Worm (Caenorhabditis elegans): ENCODE data around the gene abts-2.

abts-2 gene

ce11 chrX:11598839-11599238 lies 13.4 kb downstream of the abts-2 start:
- TF ChIP-seq W03F9.2 (tag; optimal IDR thresholded peaks at IDR 0.05): no peak
- TF ChIP-seq dao-5 (tag; optimal IDR thresholded peaks at IDR 0.05): no peak
- no peak for TF ChIP-seq him-1 (tag; optimal IDR thresholded peaks at IDR 0.05)

- TF ChIP-seq W03F9.2 (tag; optimal IDR thresholded peaks at IDR 0.05): no peak
- TF ChIP-seq dao-5 (tag; optimal IDR thresholded peaks at IDR 0.05): no peak
- TF ChIP-seq him-1 (tag; optimal IDR thresholded peaks at IDR 0.05): no peak
Measured at ce11 chrX:11600488-11601106, 15.1 kb downstream of the abts-2 start.

ce11 chrX:11603234-11604108 lies 18.0 kb downstream of the abts-2 start:
- TF ChIP-seq dao-5 (tag; optimal IDR thresholded peaks at IDR 0.05) (no peak), him-1 (tag; optimal IDR thresholded peaks at IDR 0.05) (peak; percentile 7)

- no peak for TF ChIP-seq W03F9.2 (tag; optimal IDR thresholded peaks at IDR 0.05)
- TF ChIP-seq dao-5 (tag; optimal IDR thresholded peaks at IDR 0.05): no peak
- TF ChIP-seq him-1 (tag; optimal IDR thresholded peaks at IDR 0.05): no peak
Measured at ce11 chrX:11605214-11605765, 19.8 kb downstream of the abts-2 start, which contains the start of gene ftt-2. ftt-2 (minus strand) TSS chrX:11605419.

- TF ChIP-seq him-1 (tag; optimal IDR thresholded peaks at IDR 0.05) (peak; percentile 98), W03F9.2 (tag; optimal IDR thresholded peaks at IDR 0.05) (peak; percentile 75), dao-5 (tag; optimal IDR thresholded peaks at IDR 0.05) (no peak)
Measured at ce11 chrX:11605766-11606490, 20.5 kb downstream of the abts-2 start.

- TF ChIP-seq dao-5 (tag; optimal IDR thresholded peaks at IDR 0.05) (no peak), W03F9.2 (tag; optimal IDR thresholded peaks at IDR 0.05) (no peak), him-1 (tag; optimal IDR thresholded peaks at IDR 0.05) (no peak)
Measured at ce11 chrX:11606815-11607499, 21.5 kb downstream of the abts-2 start.

- no peak for TF ChIP-seq W03F9.2 (tag; optimal IDR thresholded peaks at IDR 0.05)
- no peak for TF ChIP-seq him-1 (tag; optimal IDR thresholded peaks at IDR 0.05)
- no peak for TF ChIP-seq dao-5 (tag; optimal IDR thresholded peaks at IDR 0.05)
Measured at ce11 chrX:11607500-11607823, 22.0 kb downstream of the abts-2 start.

ce11 chrX:11608110-11608759 lies 22.8 kb downstream of the abts-2 start:
- TF ChIP-seq him-1 (tag; optimal IDR thresholded peaks at IDR 0.05) (no peak), dao-5 (tag; optimal IDR thresholded peaks at IDR 0.05) (no peak), W03F9.2 (tag; optimal IDR thresholded peaks at IDR 0.05) (no peak)

ce11 chrX:11617387-11617786 lies 31.9 kb downstream of the abts-2 start, which contains the start of gene F52D10.4:
F52D10.4 (plus strand) TSS chrX:11617470.
- TF ChIP-seq him-1 (tag; optimal IDR thresholded peaks at IDR 0.05) (no peak), dao-5 (tag; optimal IDR thresholded peaks at IDR 0.05) (no peak), W03F9.2 (tag; optimal IDR thresholded peaks at IDR 0.05) (no peak)

- TF ChIP-seq him-1 (tag; optimal IDR thresholded peaks at IDR 0.05) (no peak), W03F9.2 (tag; optimal IDR thresholded peaks at IDR 0.05) (no peak), dao-5 (tag; optimal IDR thresholded peaks at IDR 0.05) (no peak)
Measured at ce11 chrX:11621997-11622396, 36.5 kb downstream of the abts-2 start, which contains the start of gene sto-3. sto-3 (minus strand) TSS chrX:11622097.

ce11 chrX:11623442-11623841 lies 38.0 kb downstream of the abts-2 start:
- TF ChIP-seq W03F9.2 (tag; optimal IDR thresholded peaks at IDR 0.05) (no peak), dao-5 (tag; optimal IDR thresholded peaks at IDR 0.05) (no peak), him-1 (tag; optimal IDR thresholded peaks at IDR 0.05) (no peak)

ce11 chrX:11624621-11625020 lies 39.1 kb downstream of the abts-2 start:
- TF ChIP-seq W03F9.2 (tag; optimal IDR thresholded peaks at IDR 0.05): no peak
- TF ChIP-seq him-1 (tag; optimal IDR thresholded peaks at IDR 0.05): no peak
- no peak for TF ChIP-seq dao-5 (tag; optimal IDR thresholded peaks at IDR 0.05)

Data from whole organism, L4/young adult.